Worm (Caenorhabditis elegans) whole organism, L2 larva: Measurements from ENCODE around the gene mog-2.

Source experiments
- C34F6.9 ChIP-seq: fragments of 150-350 bp; optimal IDR thresholded peaks from 2 replicates; lab custom pipeline; 2014; ENCODE audit warnings: missing biosample characterization, missing genetic modification characterization
- F13H6.1 ChIP-seq: sonication (generic microtip); optimal IDR thresholded peaks from 2 replicates; lab custom pipeline; 2016; ENCODE audit warnings: missing genetic modification characterization, missing compliant biosample characterization
- R02D3.7 ChIP-seq: fragments of 150-350 bp; optimal IDR thresholded peaks from 2 replicates; lab custom pipeline; 2014; ENCODE audit warnings: missing biosample characterization, missing genetic modification characterization
- ZK546.5 ChIP-seq: sonication (generic microtip); optimal IDR thresholded peaks from 2 replicates; lab custom pipeline; 2017; ENCODE audit warnings: missing biosample characterization, missing genetic modification characterization
- aly-2 ChIP-seq: fragments of 150-350 bp; optimal IDR thresholded peaks from 2 replicates; lab custom pipeline; 2014; ENCODE audit warnings: missing biosample characterization, missing genetic modification characterization
- blmp-1 ChIP-seq: sonication (generic microtip); optimal IDR thresholded peaks from 2 replicates; lab custom pipeline; 2017; ENCODE audit warnings: missing genetic modification characterization, mild to moderate bottlenecking, missing compliant biosample characterization, antibody characterized with exemption, moderate library complexity; ENCODE audit not compliant: insufficient read depth
- ceh-16 ChIP-seq: fragments of 150-350 bp; optimal IDR thresholded peaks from 2 replicates; lab custom pipeline; 2014; ENCODE audit warnings: missing biosample characterization, missing genetic modification characterization
- ceh-82 ChIP-seq: fragments of 150-350 bp; optimal IDR thresholded peaks from 2 replicates; lab custom pipeline; 2014; ENCODE audit warnings: missing biosample characterization, missing genetic modification characterization
- crh-2 ChIP-seq: sonication (generic microtip); optimal IDR thresholded peaks from 2 replicates; lab custom pipeline; 2017; ENCODE audit warnings: missing biosample characterization, missing genetic modification characterization
- dmd-4 ChIP-seq: sonication (generic microtip); optimal IDR thresholded peaks from 2 replicates; lab custom pipeline; 2017; ENCODE audit warnings: missing biosample characterization, missing genetic modification characterization
- egl-27 ChIP-seq: sonication (generic microtip); optimal IDR thresholded peaks from 3 replicates; lab custom pipeline; 2017; ENCODE audit warnings: missing biosample characterization, missing genetic modification reagents, missing genetic modification characterization
- elt-1 ChIP-seq: fragments of 150-350 bp; optimal IDR thresholded peaks from 2 replicates; lab custom pipeline; 2014; ENCODE audit warnings: missing biosample characterization, missing genetic modification characterization
- elt-3 ChIP-seq: sonication (generic microtip); optimal IDR thresholded peaks from 2 replicates; lab custom pipeline; 2017; ENCODE audit warnings: missing biosample characterization, missing genetic modification characterization
- fos-1 ChIP-seq: fragments of 150-350 bp; optimal IDR thresholded peaks from 2 replicates; lab custom pipeline; 2014; ENCODE audit warnings: missing biosample characterization, missing genetic modification characterization
- lin-11 ChIP-seq: fragments of 150-350 bp; sonication (generic microtip); optimal IDR thresholded peaks from 2 replicates; lab custom pipeline; 2014; ENCODE audit warnings: missing biosample characterization, missing genetic modification characterization, inconsistent platforms, mixed read lengths
- lin-39 ChIP-seq: fragments of 150-350 bp; optimal IDR thresholded peaks from 2 replicates; lab custom pipeline; 2014; ENCODE audit warnings: missing biosample characterization, missing genetic modification reagents, missing genetic modification characterization
- lsy-2 ChIP-seq, 2 experiments: fragments of 150-350 bp in 1 of 2; sonication (generic microtip) in 1 of 2; optimal IDR thresholded peaks; 2 replicates each; lab custom pipeline; 2014 to 2017; ENCODE audit warnings: missing biosample characterization in 2 of 2, missing genetic modification characterization in 2 of 2
- mab-5 ChIP-seq: fragments of 150-350 bp; optimal IDR thresholded peaks from 2 replicates; lab custom pipeline; 2014; ENCODE audit warnings: missing biosample characterization, missing genetic modification characterization
- mbf-1 ChIP-seq: sonication (generic microtip); optimal IDR thresholded peaks from 2 replicates; lab custom pipeline; 2017; ENCODE audit warnings: missing biosample characterization, missing genetic modification characterization
- mdl-1 ChIP-seq, 2 experiments: fragments of 150-350 bp in 1 of 2; sonication (generic microtip) in 1 of 2; optimal IDR thresholded peaks; 2 replicates each; lab custom pipeline; 2017; ENCODE audit warnings: missing biosample characterization in 2 of 2, missing genetic modification characterization in 2 of 2
- nhr-10 ChIP-seq: sonication (generic microtip); optimal IDR thresholded peaks from 2 replicates; lab custom pipeline; 2017; ENCODE audit warnings: missing biosample characterization, missing genetic modification characterization
- nhr-11 ChIP-seq: fragments of 150-350 bp; optimal IDR thresholded peaks from 2 replicates; lab custom pipeline; 2014; ENCODE audit warnings: missing biosample characterization, missing genetic modification characterization
- nhr-129 ChIP-seq: fragments of 150-350 bp; optimal IDR thresholded peaks from 2 replicates; lab custom pipeline; 2014; ENCODE audit warnings: missing biosample characterization, missing genetic modification characterization
- nhr-21 ChIP-seq: fragments of 150-350 bp; optimal IDR thresholded peaks from 2 replicates; lab custom pipeline; 2014; ENCODE audit warnings: missing biosample characterization, missing genetic modification characterization
- nhr-23 ChIP-seq: fragments of 150-350 bp; optimal IDR thresholded peaks from 2 replicates; lab custom pipeline; 2014; ENCODE audit warnings: missing biosample characterization, missing genetic modification reagents, missing genetic modification characterization
- nhr-25 ChIP-seq: fragments of 150-350 bp; sonication (generic microtip); optimal IDR thresholded peaks from 3 replicates; lab custom pipeline; 2014; ENCODE audit warnings: missing biosample characterization, missing genetic modification characterization
- nhr-6 ChIP-seq: fragments of 150-350 bp; optimal IDR thresholded peaks from 2 replicates; lab custom pipeline; 2014; ENCODE audit warnings: missing biosample characterization, missing genetic modification characterization
- nhr-77 ChIP-seq: fragments of 150-350 bp; optimal IDR thresholded peaks from 2 replicates; lab custom pipeline; 2014; ENCODE audit warnings: missing biosample characterization, missing genetic modification characterization
- peb-1 ChIP-seq: fragments of 150-350 bp; optimal IDR thresholded peaks from 2 replicates; lab custom pipeline; 2014; ENCODE audit warnings: missing biosample characterization, missing genetic modification characterization
- sma-3 ChIP-seq: sonication (generic microtip); optimal IDR thresholded peaks from 2 replicates; lab custom pipeline; 2016; ENCODE audit warnings: missing genetic modification reagents, missing genetic modification characterization, missing compliant biosample characterization
- sma-9 ChIP-seq, 2 experiments: fragments of 150-350 bp in 1 of 2; sonication (generic microtip) in 1 of 2; optimal IDR thresholded peaks; 2 replicates each; lab custom pipeline; 2014 to 2016; ENCODE audit warnings: missing genetic modification characterization in 2 of 2, mild to moderate bottlenecking in 1 of 2, missing biosample characterization in 1 of 2, missing compliant biosample characterization in 1 of 2, missing genetic modification reagents in 1 of 2, moderate library complexity in 1 of 2
- snpc-4 ChIP-seq: fragments of 150-350 bp; optimal IDR thresholded peaks from 2 replicates; lab custom pipeline; 2014; ENCODE audit warnings: missing biosample characterization, missing genetic modification characterization
- unc-39 ChIP-seq: fragments of 150-350 bp; optimal IDR thresholded peaks from 2 replicates; lab custom pipeline; 2014; ENCODE audit warnings: missing biosample characterization, missing genetic modification characterization
- unc-62 ChIP-seq: fragments of 150-350 bp; optimal IDR thresholded peaks from 2 replicates; lab custom pipeline; 2014; ENCODE audit warnings: missing biosample characterization, missing genetic modification reagents, missing genetic modification characterization
- ztf-1 ChIP-seq: fragments of 200-800 bp; sonication (Bioruptor generic); conservative IDR thresholded peaks from 2 replicates; pipeline ENCODE4 v1.3.6; 2022; ENCODE audit warnings: missing genetic modification characterization, missing compliant biosample characterization
- ztf-11 ChIP-seq: sonication (generic microtip); optimal IDR thresholded peaks from 2 replicates; lab custom pipeline; 2017; ENCODE audit warnings: missing biosample characterization, missing genetic modification characterization
- ztf-4 ChIP-seq: fragments of 150-350 bp; optimal IDR thresholded peaks from 2 replicates; lab custom pipeline; 2014; ENCODE audit warnings: missing biosample characterization, missing genetic modification characterization

Gene mog-2

DNA sequence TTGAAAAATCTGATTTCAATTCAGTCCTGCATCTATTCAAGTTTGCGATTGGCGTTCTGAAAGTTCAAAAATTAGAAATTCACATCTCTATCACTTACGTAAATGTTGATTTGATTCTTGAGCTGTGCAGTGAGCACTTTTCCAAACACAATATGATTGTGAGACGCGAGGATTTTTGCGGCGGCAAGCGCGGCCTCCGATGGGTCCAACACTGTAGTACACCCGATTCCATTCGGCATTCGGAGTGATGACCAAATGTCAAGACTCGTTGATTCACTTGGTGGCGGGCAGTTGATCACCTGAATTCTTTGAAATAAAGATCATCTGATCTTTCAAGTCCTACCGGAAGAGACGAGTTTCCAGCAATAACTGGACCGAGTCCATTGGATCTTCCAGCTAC, 45.6 kb downstream of the mog-2 start:
- no peak for TF ChIP-seq sma-9 (GFP tag; optimal IDR thresholded peaks at IDR 0.05; lab: Kevin White, UChicago)
- no peak for TF ChIP-seq sma-9 (tag; optimal IDR thresholded peaks at IDR 0.05; lab: Kevin White, UChicago)
- no peak for TF ChIP-seq ZK546.5 (tag; lab: Kevin White, UChicago)
- TF ChIP-seq peb-1 (tag; lab: Kevin White, UChicago): no peak
- TF ChIP-seq elt-3 (tag; lab: Kevin White, UChicago): no peak
- TF ChIP-seq mab-5: no peak
- TF ChIP-seq snpc-4: no peak

DNA sequence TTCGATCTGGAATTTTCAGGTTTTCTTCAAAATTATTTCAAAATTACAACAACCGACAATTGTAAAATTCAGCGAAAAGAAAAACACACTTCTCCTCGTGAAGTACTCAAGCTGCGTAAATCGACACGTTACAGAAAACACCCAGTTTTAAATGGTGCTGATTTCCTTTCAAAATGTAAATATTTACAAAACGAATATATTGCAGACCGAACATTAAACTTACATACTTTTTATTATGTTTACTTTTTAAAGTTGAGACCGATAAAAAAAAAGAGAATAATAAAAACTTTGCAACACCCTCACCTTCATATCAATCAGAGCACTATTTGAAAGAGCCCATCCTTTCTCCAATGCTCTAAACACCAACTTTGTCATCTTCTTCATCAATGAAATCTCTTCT, 46.7 kb downstream of the mog-2 start:
- TF ChIP-seq ceh-82 (tag; lab: Kevin White, UChicago) (no peak), mdl-1 (tag; optimal IDR thresholded peaks at IDR 0.05; lab: Kevin White, UChicago) (no peak), nhr-10 (no peak), lin-39 (tag; lab: Kevin White, UChicago) (no peak), peb-1 (tag; lab: Kevin White, UChicago) (no peak), R02D3.7 (tag; lab: Kevin White, UChicago) (no peak), fos-1 (no peak), lsy-2 (tag; optimal IDR thresholded peaks at IDR 0.05; lab: Kevin White, UChicago) (no peak), blmp-1 (tag; lab: Kevin White, UChicago) (no peak), nhr-21 (tag; lab: Kevin White, UChicago) (no peak), F13H6.1 (no peak), ceh-16 (tag; lab: Kevin White, UChicago) (no peak), crh-2 (tag; lab: Kevin White, UChicago) (no peak), nhr-11 (no peak), elt-1 (tag; lab: Kevin White, UChicago) (no peak), sma-3 (GFP tag; lab: Kevin White, UChicago) (no peak), nhr-6 (tag; lab: Kevin White, UChicago) (no peak), lin-11 (tag; lab: Kevin White, UChicago) (no peak)

DNA sequence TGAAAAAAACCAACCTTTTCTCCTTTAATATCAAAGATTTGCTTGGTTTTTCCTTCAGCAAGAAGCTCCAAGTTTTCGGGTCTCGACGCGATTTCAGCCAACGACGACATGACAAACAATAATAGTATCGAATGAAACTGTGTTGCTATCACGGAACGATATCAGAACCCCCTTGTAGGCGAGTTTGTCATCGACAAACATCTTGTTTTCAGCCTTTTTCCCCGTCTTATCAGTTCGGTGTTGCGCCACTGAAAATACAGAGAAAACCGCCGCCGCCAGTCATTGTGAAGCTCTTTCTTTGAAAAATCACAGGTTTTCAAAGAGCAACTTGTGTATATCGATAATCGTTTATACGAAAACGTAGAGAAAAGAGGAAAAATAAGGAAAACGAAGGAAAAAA, 48.2 kb downstream of the mog-2 start, which contains the start of gene paic-1:
Gene paic-1 (minus strand): TSS at position 120 of the 400 bp plus-strand sequence.
- TF ChIP-seq dmd-4 (tag; lab: Kevin White, UChicago) (no peak), fos-1 (peak; percentile 57), elt-1 (tag; lab: Kevin White, UChicago) (no peak), crh-2 (tag; lab: Kevin White, UChicago) (peak; percentile 3), nhr-77 (no peak), nhr-25 (no peak), unc-62 (no peak), nhr-23 (tag; lab: Kevin White, UChicago) (no peak), ceh-16 (tag; lab: Kevin White, UChicago) (no peak), nhr-11 (no peak), F13H6.1 (no peak)

DNA sequence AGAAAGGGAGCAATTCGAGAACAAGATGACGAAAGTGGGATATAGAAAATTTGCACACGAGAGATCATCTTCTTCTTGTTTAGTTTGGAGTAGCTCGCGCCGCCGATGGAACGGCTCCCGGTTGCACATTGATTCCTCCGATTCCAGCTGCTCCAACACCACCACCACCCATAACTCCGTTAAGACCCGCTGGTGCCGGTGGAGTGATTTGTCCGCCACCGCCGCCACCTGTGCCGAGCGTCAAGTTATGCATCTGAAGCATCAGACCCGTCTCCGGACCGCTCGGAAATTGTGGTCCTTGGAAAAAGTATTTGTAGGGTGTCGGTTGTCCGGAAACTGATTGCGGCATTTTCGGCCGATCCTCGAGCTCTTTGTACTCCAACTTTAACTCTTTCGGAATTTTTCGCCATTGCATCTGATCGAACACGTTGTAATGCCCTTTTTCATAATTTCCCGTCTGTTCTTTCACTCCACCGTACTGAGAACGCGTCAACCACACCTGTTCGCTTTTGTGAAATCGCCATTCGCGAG, 48.8 kb downstream of the mog-2 start:
- no peak for TF ChIP-seq nhr-25
- TF ChIP-seq ztf-1 (GFP tag; lab: Robert Waterston, UW): no peak
- no peak for TF ChIP-seq ztf-11 (tag; lab: Kevin White, UChicago)
- no peak for TF ChIP-seq blmp-1 (tag; lab: Kevin White, UChicago)
- TF ChIP-seq fos-1: no peak
- TF ChIP-seq nhr-21 (tag; lab: Kevin White, UChicago): no peak
- TF ChIP-seq mab-5: no peak
- TF ChIP-seq egl-27 (tag; lab: Kevin White, UChicago): no peak
- TF ChIP-seq nhr-129 (tag; lab: Kevin White, UChicago): no peak
- TF ChIP-seq mdl-1 (tag; optimal IDR thresholded peaks at IDR 0.05; lab: Kevin White, UChicago): no peak
- TF ChIP-seq ceh-16 (tag; lab: Kevin White, UChicago): no peak
- no peak for TF ChIP-seq sma-9 (GFP tag; optimal IDR thresholded peaks at IDR 0.05; lab: Kevin White, UChicago)
- TF ChIP-seq sma-9 (tag; optimal IDR thresholded peaks at IDR 0.05; lab: Kevin White, UChicago): no peak
- no peak for TF ChIP-seq C34F6.9 (tag; lab: Kevin White, UChicago)

DNA sequence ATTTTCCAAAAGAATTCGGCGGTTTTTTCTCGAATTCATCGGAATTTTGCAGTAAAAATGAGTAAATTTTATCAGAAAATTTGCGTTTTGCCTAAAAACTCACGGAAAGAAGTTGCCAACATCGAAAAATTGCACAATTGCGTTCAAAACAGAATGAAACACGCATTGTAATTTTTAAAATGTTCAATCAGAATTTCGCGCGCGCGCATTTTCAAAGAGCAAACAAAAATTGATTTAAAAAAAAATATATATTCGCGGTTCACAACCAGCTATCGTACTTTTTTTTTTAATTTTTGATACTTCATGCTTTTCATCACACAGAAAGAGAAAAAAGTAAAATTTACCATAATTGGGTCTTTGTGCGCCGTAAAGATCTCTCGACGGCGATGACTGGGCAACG, 50.7 kb downstream of the mog-2 start:
- TF ChIP-seq ceh-82 (tag; lab: Kevin White, UChicago) (no peak), peb-1 (tag; lab: Kevin White, UChicago) (no peak), ztf-1 (GFP tag; lab: Robert Waterston, UW) (no peak), aly-2 (tag; lab: Kevin White, UChicago) (no peak), elt-1 (tag; lab: Kevin White, UChicago) (no peak), unc-39 (tag; lab: Kevin White, UChicago) (no peak), lsy-2 (tag; optimal IDR thresholded peaks at IDR 0.05; lab: Kevin White, UChicago) (no peak), unc-62 (no peak), ztf-4 (tag; lab: Kevin White, UChicago) (no peak), nhr-21 (tag; lab: Kevin White, UChicago) (no peak), nhr-6 (tag; lab: Kevin White, UChicago) (no peak), mbf-1 (tag; lab: Kevin White, UChicago) (no peak), snpc-4 (no peak), crh-2 (tag; lab: Kevin White, UChicago) (no peak), ZK546.5 (tag; lab: Kevin White, UChicago) (no peak), F13H6.1 (no peak), lin-39 (tag; lab: Kevin White, UChicago) (no peak), mdl-1 (tag; optimal IDR thresholded peaks at IDR 0.05; lab: Kevin White, UChicago) (no peak), R02D3.7 (tag; lab: Kevin White, UChicago) (no peak)
